Worm (Caenorhabditis elegans): ENCODE results near the gene glr-5.
"Not testable (repeated sequence)": the region's sequence is repeated elsewhere in the genome, so short reads cannot be mapped to it uniquely, and the experiment has no call there.

glr-5 gene

ce11 chrV:8716175-8716574 lies at the start of gene glr-5:
Gene glr-5 (plus strand): TSS chrV:8716495.
- TF ChIP-seq W03F9.2 (tag; optimal IDR thresholded peaks at IDR 0.05), result no peak
- TF ChIP-seq him-1 (tag; optimal IDR thresholded peaks at IDR 0.05), result no peak
- TF ChIP-seq dao-5 (tag; optimal IDR thresholded peaks at IDR 0.05), result no peak

DNA sequence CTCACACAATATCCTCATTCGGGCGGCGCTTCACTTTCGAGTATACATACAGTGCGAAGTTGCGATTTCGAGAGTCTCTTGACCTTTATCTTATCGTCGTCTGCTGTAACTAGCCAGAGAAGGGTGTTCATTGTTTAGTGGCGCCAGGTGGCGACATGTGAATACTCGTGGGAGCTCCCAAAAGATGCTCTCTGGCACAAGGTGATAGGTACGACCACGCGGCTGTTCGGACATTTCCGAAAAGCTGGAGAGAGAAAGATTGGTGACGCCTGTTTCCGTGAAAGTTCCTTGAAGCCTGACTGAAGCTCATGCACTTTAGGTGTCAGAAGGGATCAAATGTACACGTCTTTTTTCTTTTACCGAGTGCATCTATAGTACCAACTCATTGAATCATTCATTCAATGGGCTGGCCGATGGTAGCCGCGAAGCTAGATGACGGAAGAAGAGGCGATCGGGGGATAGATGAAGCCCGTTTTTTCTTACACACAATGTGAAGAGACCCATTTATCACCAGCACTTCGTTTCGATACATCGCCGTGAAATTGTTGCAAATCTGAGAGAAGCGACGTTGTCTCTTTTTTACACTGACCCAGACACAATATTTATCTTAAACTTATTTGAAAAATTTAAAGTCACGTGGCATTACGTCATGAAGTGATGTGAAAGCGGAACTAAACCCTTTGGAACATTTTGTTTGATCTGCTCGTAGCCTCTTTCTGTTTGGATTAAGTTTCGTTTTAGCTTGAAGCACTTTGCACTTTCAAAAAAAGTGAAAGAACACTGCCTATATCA lies 48.9 kb upstream of the glr-5 start:
- TF ChIP-seq dao-5 (tag; optimal IDR thresholded peaks at IDR 0.05) (no peak), W03F9.2 (tag; optimal IDR thresholded peaks at IDR 0.05) (no peak), him-1 (tag; optimal IDR thresholded peaks at IDR 0.05) (no peak)

- TF ChIP-seq dao-5 (tag; optimal IDR thresholded peaks at IDR 0.05) (no peak), him-1 (tag; optimal IDR thresholded peaks at IDR 0.05) (no peak), W03F9.2 (tag; optimal IDR thresholded peaks at IDR 0.05) (no peak)
These were observed 48.1 kb upstream of the glr-5 start for ce11 chrV:8668224-8668623.

DNA sequence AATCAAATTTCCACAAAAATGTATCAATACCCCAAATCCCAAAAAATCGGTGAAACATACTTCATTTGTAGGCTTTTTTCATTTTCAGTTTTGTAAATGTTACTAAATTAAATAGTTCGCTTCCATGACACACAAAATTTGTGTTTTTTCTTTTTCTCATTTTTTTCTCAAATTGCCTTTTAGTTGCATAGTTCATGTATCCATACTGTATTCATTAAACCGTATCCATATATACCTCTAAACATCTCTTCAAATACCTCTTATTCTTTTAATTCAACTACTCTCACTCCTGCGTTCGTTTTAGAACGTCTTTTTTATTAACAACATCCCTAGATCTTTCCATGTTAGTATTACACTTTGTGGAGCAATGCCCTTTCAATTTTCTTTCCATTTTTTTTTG lies 45.5 kb upstream of the glr-5 start:
- no peak for TF ChIP-seq W03F9.2 (tag; optimal IDR thresholded peaks at IDR 0.05)
- no peak for TF ChIP-seq him-1 (tag; optimal IDR thresholded peaks at IDR 0.05)
- TF ChIP-seq dao-5 (tag; optimal IDR thresholded peaks at IDR 0.05), result no peak

ce11 chrV:8671568-8672123 lies 44.6 kb upstream of the glr-5 start:
- no peak for TF ChIP-seq him-1 (tag; optimal IDR thresholded peaks at IDR 0.05)
- no peak for TF ChIP-seq W03F9.2 (tag; optimal IDR thresholded peaks at IDR 0.05)
- TF ChIP-seq dao-5 (tag; optimal IDR thresholded peaks at IDR 0.05), result no peak

- no peak for TF ChIP-seq dao-5 (tag; optimal IDR thresholded peaks at IDR 0.05)
These were observed 42.8 kb upstream of the glr-5 start, which contains the start of gene ZC190.5 for ce11 chrV:8673498-8673897. Gene ZC190.5 (minus strand): TSS chrV:8673598.

DNA sequence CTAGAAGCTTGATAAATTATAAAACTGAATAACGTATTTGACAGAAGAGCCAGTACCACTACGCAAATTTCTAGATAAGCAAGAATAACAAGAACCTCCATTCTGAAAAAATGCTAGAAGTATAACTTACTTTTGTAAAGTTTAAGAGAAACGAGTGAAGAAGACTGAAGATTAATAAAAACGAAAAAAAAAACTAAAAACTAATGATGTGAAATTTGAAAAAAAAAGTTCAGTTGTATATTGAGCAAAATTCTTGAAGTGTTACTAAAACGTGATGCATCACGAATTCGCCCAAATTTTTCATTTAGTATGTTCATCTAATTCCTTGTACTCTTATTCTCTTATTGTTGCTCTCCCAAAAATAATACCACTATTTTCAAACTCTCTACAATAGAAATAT lies 39.1 kb upstream of the glr-5 start, which contains the start of gene ZC190.6:
Gene ZC190.6, minus strand, starts transcription at position 101 of the 400 bp plus-strand sequence.
- TF ChIP-seq W03F9.2 (tag; optimal IDR thresholded peaks at IDR 0.05) (no peak), dao-5 (tag; optimal IDR thresholded peaks at IDR 0.05) (no peak), him-1 (tag; optimal IDR thresholded peaks at IDR 0.05) (no peak)

DNA sequence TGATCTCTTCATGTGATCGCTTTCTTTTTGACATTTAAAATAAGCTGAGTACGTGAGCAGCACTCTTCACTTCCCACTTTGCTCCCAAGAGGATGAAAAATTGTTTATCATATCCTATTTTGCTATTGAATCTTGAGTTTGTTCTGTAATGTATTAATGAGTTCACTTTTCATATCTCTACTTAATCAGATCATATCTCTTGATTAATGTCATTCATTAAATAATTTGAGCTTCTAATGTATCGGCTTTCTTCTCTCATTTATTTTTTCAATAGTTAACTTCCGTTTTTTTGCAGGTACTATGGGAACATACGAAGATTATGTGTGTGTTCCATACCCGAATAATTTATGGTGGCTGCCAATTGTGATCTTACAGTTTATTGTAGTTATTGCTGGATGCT lies 35.2 kb upstream of the glr-5 start, which contains the start of gene ZC190.2:
Gene ZC190.2, plus strand, starts transcription at position 301 of the 400 bp plus-strand sequence.
- no peak for TF ChIP-seq dao-5 (tag; optimal IDR thresholded peaks at IDR 0.05)
- TF ChIP-seq him-1 (tag; optimal IDR thresholded peaks at IDR 0.05), result no peak
- TF ChIP-seq W03F9.2 (tag; optimal IDR thresholded peaks at IDR 0.05), result no peak

DNA sequence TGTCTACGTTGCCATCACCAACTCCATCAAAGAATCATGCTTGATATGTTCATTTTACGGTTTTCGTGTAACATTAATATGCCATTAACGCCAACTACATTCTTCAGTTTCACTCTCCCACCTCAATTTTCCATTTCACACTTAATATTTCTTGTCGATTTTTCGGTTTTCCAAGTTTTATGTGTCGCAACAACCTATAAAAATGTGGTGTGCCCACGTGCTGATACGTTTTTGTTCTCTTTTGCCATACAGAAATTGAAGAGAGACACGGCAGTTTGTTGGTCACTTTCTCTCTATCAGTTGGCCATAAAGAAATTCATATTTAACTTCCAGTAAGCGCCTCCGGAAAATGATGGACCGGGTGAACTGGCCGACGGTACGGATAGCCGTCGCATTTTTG lies 33.6 kb upstream of the glr-5 start, which contains the start of gene cln-3.3:
Gene cln-3.3, plus strand, starts transcription at position 334 of the 400 bp plus-strand sequence.
- TF ChIP-seq W03F9.2 (tag; optimal IDR thresholded peaks at IDR 0.05) (no peak), him-1 (tag; optimal IDR thresholded peaks at IDR 0.05) (no peak), dao-5 (tag; optimal IDR thresholded peaks at IDR 0.05) (no peak)

DNA sequence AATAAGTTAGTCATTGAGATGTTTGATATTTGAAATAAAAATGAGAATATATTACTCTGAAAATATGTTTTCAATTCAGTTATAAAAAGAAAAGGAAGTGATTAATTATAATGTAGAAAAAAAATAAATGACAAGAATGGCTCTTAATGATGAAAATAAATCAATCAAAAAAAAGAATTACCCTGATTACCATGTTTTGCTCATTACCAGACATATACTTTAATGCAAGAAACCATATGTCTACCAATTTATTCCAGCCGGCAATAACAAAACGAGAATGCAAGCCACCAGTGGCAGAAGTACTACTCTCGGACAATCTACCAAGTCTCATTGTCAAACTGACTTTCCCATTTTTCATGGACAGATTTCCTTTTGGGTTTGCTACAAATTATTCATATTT lies 32.5 kb upstream of the glr-5 start:
- TF ChIP-seq dao-5 (tag; optimal IDR thresholded peaks at IDR 0.05) (no peak), W03F9.2 (tag; optimal IDR thresholded peaks at IDR 0.05) (no peak)

ce11 chrV:8686764-8687163 lies 29.5 kb upstream of the glr-5 start, which contains the start of gene ZC190.7:
Gene ZC190.7 (minus strand): TSS chrV:8686864.
- TF ChIP-seq W03F9.2 (tag; optimal IDR thresholded peaks at IDR 0.05) (no peak), him-1 (tag; optimal IDR thresholded peaks at IDR 0.05) (no peak), dao-5 (tag; optimal IDR thresholded peaks at IDR 0.05) (no peak)

- TF ChIP-seq dao-5 (tag; optimal IDR thresholded peaks at IDR 0.05) (no peak), him-1 (tag; optimal IDR thresholded peaks at IDR 0.05) (no peak), W03F9.2 (tag; optimal IDR thresholded peaks at IDR 0.05) (no peak)
These were observed 28.6 kb upstream of the glr-5 start, which contains the start of gene ZC190.8 for ce11 chrV:8687707-8688106. Gene ZC190.8 (minus strand): TSS chrV:8687807.

- not testable (repeated sequence) for TF ChIP-seq dao-5, W03F9.2, him-1 (tag; optimal IDR thresholded peaks at IDR 0.05)
These were observed 20.1 kb upstream of the glr-5 start, which contains the start of gene ZC190.10 for ce11 chrV:8696218-8696617. Gene ZC190.10 (minus strand): TSS chrV:8696318.

- TF ChIP-seq him-1 (tag; optimal IDR thresholded peaks at IDR 0.05), result no peak
- TF ChIP-seq W03F9.2 (tag; optimal IDR thresholded peaks at IDR 0.05), result no peak
- TF ChIP-seq dao-5 (tag; optimal IDR thresholded peaks at IDR 0.05), result no peak
These were observed 4.4 kb upstream of the glr-5 start, which contains the start of gene ZC178.2 for ce11 chrV:8711910-8712309. Gene ZC178.2 (minus strand): TSS chrV:8712010.
